Fruit fly (Drosophila melanogaster) whole organism, embryonic: ENCODE results near the gene CG2129.

Experiments
- Atf-2 ChIP-seq: fragments of 200-800 bp; sonication (Bioruptor generic); optimal IDR thresholded peaks from 2 replicates; lab custom pipeline; 2016; ENCODE audit warnings: missing biosample characterization, missing genetic modification characterization
- CG10209 ChIP-seq: fragments of 200-800 bp; sonication (Bioruptor generic); optimal IDR thresholded peaks from 3 replicates; lab custom pipeline; 2017; ENCODE audit warnings: missing biosample characterization, mild to moderate bottlenecking, missing genetic modification characterization, missing genetic modification reagents
- CG10366 ChIP-seq: fragments of 200-800 bp; sonication (Bioruptor generic); IDR thresholded peaks from 2 replicates; pipeline ENCODE4 v1.3.6; 2022; ENCODE audit warnings: missing biosample characterization, missing genetic modification characterization
- CG10543 ChIP-seq: fragments of 200-800 bp; sonication (Bioruptor generic); optimal IDR thresholded peaks from 3 replicates; lab custom pipeline; 2017; ENCODE audit warnings: missing biosample characterization, mild to moderate bottlenecking, missing genetic modification characterization, moderate library complexity
- CG10565 ChIP-seq: fragments of 200-800 bp; sonication (Bioruptor generic); optimal IDR thresholded peaks from 3 replicates; lab custom pipeline; 2016; ENCODE audit warnings: missing biosample characterization, mild to moderate bottlenecking, missing genetic modification characterization
- CG10654 ChIP-seq: fragments of 200-800 bp; sonication (Bioruptor generic); optimal IDR thresholded peaks from 2 replicates; lab custom pipeline; 2016; ENCODE audit warnings: missing biosample characterization, missing genetic modification characterization
- CG12155 ChIP-seq: fragments of 200-800 bp; sonication (Bioruptor generic); optimal IDR thresholded peaks from 3 replicates; lab custom pipeline; 2016; ENCODE audit warnings: missing biosample characterization, missing genetic modification characterization
- CG12744 ChIP-seq: fragments of 200-800 bp; sonication (Bioruptor generic); optimal IDR thresholded peaks from 2 replicates; lab custom pipeline; 2016; ENCODE audit warnings: missing biosample characterization, missing genetic modification characterization
- CG13624 ChIP-seq: fragments of 200-800 bp; sonication (Bioruptor generic); optimal IDR thresholded peaks from 2 replicates; lab custom pipeline; 2016; ENCODE audit warnings: missing biosample characterization, missing genetic modification characterization
- CG13775 ChIP-seq: fragments of 200-800 bp; sonication (Bioruptor generic); optimal IDR thresholded peaks from 3 replicates; lab custom pipeline; 2017; ENCODE audit warnings: missing biosample characterization, mild to moderate bottlenecking, missing genetic modification characterization
- CG1603 ChIP-seq: fragments of 200-800 bp; sonication (Bioruptor generic); optimal IDR thresholded peaks from 2 replicates; lab custom pipeline; 2019; ENCODE audit warnings: missing biosample characterization, mild to moderate bottlenecking, missing genetic modification characterization, moderate library complexity
- CG17186 ChIP-seq: fragments of 200-800 bp; sonication (Bioruptor generic); optimal IDR thresholded peaks from 3 replicates; lab custom pipeline; 2017; ENCODE audit warnings: missing biosample characterization, missing genetic modification reagents, missing genetic modification characterization
- CG18599 ChIP-seq: fragments of 200-800 bp; sonication (Bioruptor generic); optimal IDR thresholded peaks from 3 replicates; lab custom pipeline; 2017; ENCODE audit warnings: missing biosample characterization, missing genetic modification characterization, mild to moderate bottlenecking, moderate library complexity, missing genetic modification reagents
- CG2712 ChIP-seq: fragments of 200-800 bp; optimal IDR thresholded peaks from 3 replicates; lab custom pipeline; 2019; ENCODE audit warnings: missing biosample characterization, mild to moderate bottlenecking, missing genetic modification characterization, moderate library complexity
- CG34224 ChIP-seq: fragments of 200-800 bp; sonication (Bioruptor generic); IDR thresholded peaks from 3 replicates; pipeline ENCODE4 v1.3.6; 2022; ENCODE audit warnings: missing biosample characterization, missing genetic modification characterization; ENCODE audit not compliant: partially characterized antibody
- CG3726 ChIP-seq: fragments of 200-800 bp; sonication (Bioruptor generic); IDR thresholded peaks from 3 replicates; pipeline ENCODE4, ENCODE4 v1.3.6; 2022; ENCODE audit warnings: missing biosample characterization, missing genetic modification characterization
- CG4617 ChIP-seq: fragments of 200-800 bp; sonication (Bioruptor generic); optimal IDR thresholded peaks from 3 replicates; lab custom pipeline; 2016; ENCODE audit warnings: missing biosample characterization, missing genetic modification characterization, borderline replicate concordance
- CG6813 ChIP-seq: fragments of 200-800 bp; sonication (Bioruptor generic); optimal IDR thresholded peaks from 2 replicates; lab custom pipeline; 2017; ENCODE audit warnings: missing biosample characterization, missing genetic modification characterization, mild to moderate bottlenecking, moderate library complexity, missing genetic modification reagents
- CG9437 ChIP-seq: fragments of 200-800 bp; sonication (Bioruptor generic); optimal IDR thresholded peaks from 2 replicates; lab custom pipeline; 2018; ENCODE audit warnings: missing biosample characterization, mild to moderate bottlenecking, missing genetic modification characterization
- CG9797 ChIP-seq: fragments of 200-800 bp; sonication (Bioruptor generic); optimal IDR thresholded peaks from 3 replicates; lab custom pipeline; 2018; ENCODE audit warnings: missing biosample characterization, mild to moderate bottlenecking, missing genetic modification characterization
- Dbx ChIP-seq: fragments of 200-800 bp; sonication (Bioruptor generic); IDR thresholded peaks from 3 replicates; pipeline ENCODE4 v1.3.6; 2022; ENCODE audit warnings: missing biosample characterization, missing genetic modification characterization
- Deaf1 ChIP-seq: fragments of 200-800 bp; optimal IDR thresholded peaks from 3 replicates; lab custom pipeline; 2019; ENCODE audit warnings: missing biosample characterization, mild to moderate bottlenecking, missing genetic modification characterization, moderate library complexity
- Ets97D ChIP-seq: fragments of 200-800 bp; sonication (Bioruptor generic); optimal IDR thresholded peaks from 3 replicates; lab custom pipeline; 2016; ENCODE audit warnings: missing biosample characterization, missing genetic modification characterization
- Fer2 ChIP-seq: fragments of 200-800 bp; sonication (Bioruptor generic); optimal IDR thresholded peaks from 2 replicates; lab custom pipeline; 2018; ENCODE audit warnings: missing biosample characterization, mild to moderate bottlenecking, missing genetic modification characterization, moderate library complexity
- Gug ChIP-seq: fragments of 200-800 bp; sonication (Bioruptor generic); IDR thresholded peaks from 4 replicates; pipeline ENCODE4 v1.3.6; 2022; ENCODE audit warnings: missing biosample characterization, missing genetic modification characterization
- Kr ChIP-seq: fragments of 200-800 bp; sonication (Bioruptor generic); optimal IDR thresholded peaks from 2 replicates; lab custom pipeline; 2017; ENCODE audit warnings: missing biosample characterization, mild to moderate bottlenecking, missing genetic modification characterization
- Lhr ChIP-seq: fragments of 200-800 bp; sonication (Bioruptor generic); optimal IDR thresholded peaks from 3 replicates; lab custom pipeline; 2017; ENCODE audit warnings: mild to moderate bottlenecking, missing biosample characterization, missing genetic modification reagents, missing genetic modification characterization
- Lim3 ChIP-seq: fragments of 200-800 bp; sonication (Bioruptor generic); IDR thresholded peaks from 2 replicates; pipeline ENCODE4 v1.3.6; 2022; ENCODE audit warnings: missing biosample characterization, missing genetic modification characterization
- Meics ChIP-seq: fragments of 200-800 bp; sonication (Bioruptor generic); optimal IDR thresholded peaks from 2 replicates; lab custom pipeline; 2017; ENCODE audit warnings: missing biosample characterization, mild to moderate bottlenecking, missing genetic modification characterization
- Nf-YC ChIP-seq: fragments of 200-800 bp; optimal IDR thresholded peaks from 3 replicates; lab custom pipeline; 2019; ENCODE audit warnings: missing biosample characterization, mild to moderate bottlenecking, missing genetic modification characterization, moderate library complexity
- Ptx1 ChIP-seq: fragments of 200-800 bp; sonication (Bioruptor generic); IDR thresholded peaks from 2 replicates; pipeline ENCODE4 v1.3.6; 2022; ENCODE audit warnings: missing biosample characterization, missing genetic modification characterization
- Sin3A ChIP-seq: fragments of >200 bp; optimal IDR thresholded peaks from 2 replicates; lab custom pipeline; 2018
- TFAM ChIP-seq: fragments of 200-800 bp; sonication (Bioruptor generic); optimal IDR thresholded peaks from 2 replicates; lab custom pipeline; 2017; ENCODE audit warnings: missing biosample characterization, missing genetic modification characterization, inconsistent platforms
- abd-A ChIP-seq: fragments of 200-800 bp; sonication (Bioruptor generic); optimal IDR thresholded peaks from 3 replicates; lab custom pipeline; 2019; ENCODE audit warnings: missing biosample characterization, mild to moderate bottlenecking, missing genetic modification characterization, moderate library complexity
- ato ChIP-seq: fragments of 200-800 bp; sonication (Bioruptor generic); IDR thresholded peaks from 2 replicates; pipeline ENCODE4 v1.3.6; 2022; ENCODE audit warnings: missing biosample characterization, missing genetic modification characterization; ENCODE audit not compliant: partially characterized antibody
- dati ChIP-seq: fragments of 200-800 bp; sonication (Bioruptor generic); IDR thresholded peaks from 2 replicates; pipeline ENCODE4 v1.3.6; 2022; ENCODE audit warnings: missing biosample characterization, missing genetic modification characterization
- disco-r ChIP-seq: fragments of 200-800 bp; sonication (Bioruptor generic); optimal IDR thresholded peaks from 2 replicates; lab custom pipeline; 2016; ENCODE audit warnings: missing biosample characterization, missing genetic modification characterization
- exex ChIP-seq: fragments of 200-800 bp; sonication (Bioruptor generic); optimal IDR thresholded peaks from 4 replicates; lab custom pipeline; 2018; ENCODE audit warnings: missing biosample characterization, mild to moderate bottlenecking, missing genetic modification characterization, moderate library complexity
- maf-S ChIP-seq: fragments of 200-800 bp; sonication (Bioruptor generic); optimal IDR thresholded peaks from 2 replicates; lab custom pipeline; 2016; ENCODE audit warnings: missing biosample characterization, missing genetic modification characterization
- oc ChIP-seq: fragments of 200-800 bp; sonication (Bioruptor generic); optimal IDR thresholded peaks from 2 replicates; lab custom pipeline; 2018; ENCODE audit warnings: missing biosample characterization, mild to moderate bottlenecking, missing genetic modification characterization, moderate library complexity
- pfk ChIP-seq: fragments of 200-800 bp; sonication (Bioruptor generic); optimal IDR thresholded peaks from 2 replicates; lab custom pipeline; 2018; ENCODE audit warnings: missing biosample characterization, mild to moderate bottlenecking, missing genetic modification characterization, moderate library complexity
- pita ChIP-seq: fragments of 200-800 bp; sonication (Bioruptor generic); optimal IDR thresholded peaks from 2 replicates; lab custom pipeline; 2017; ENCODE audit warnings: missing biosample characterization, mild to moderate bottlenecking, missing genetic modification characterization
- row ChIP-seq: fragments of 200-800 bp; sonication (Bioruptor generic); IDR thresholded peaks from 3 replicates; pipeline ENCODE4 v1.3.6; 2022; ENCODE audit warnings: missing biosample characterization, missing genetic modification characterization
- sim ChIP-seq: fragments of 200-800 bp; sonication (Bioruptor generic); IDR thresholded peaks from 2 replicates; pipeline ENCODE4 v1.3.6; 2022; ENCODE audit warnings: missing biosample characterization, missing genetic modification characterization
- sisA ChIP-seq: fragments of 200-800 bp; sonication (Bioruptor generic); IDR thresholded peaks from 2 replicates; pipeline ENCODE4 v1.3.6; 2022; ENCODE audit warnings: missing biosample characterization, missing genetic modification characterization
- so ChIP-seq: fragments of 200-800 bp; sonication (Bioruptor generic); IDR thresholded peaks from 3 replicates; pipeline ENCODE4 v1.3.6; 2022; ENCODE audit warnings: missing biosample characterization, missing genetic modification characterization
- sqz ChIP-seq: fragments of 200-800 bp; sonication (Bioruptor generic); optimal IDR thresholded peaks from 3 replicates; lab custom pipeline; 2018; ENCODE audit warnings: missing biosample characterization, mild to moderate bottlenecking, missing genetic modification characterization
- toy ChIP-seq: fragments of 200-800 bp; sonication (Bioruptor generic); IDR thresholded peaks from 2 replicates; pipeline ENCODE4 v1.3.6; 2022; ENCODE audit warnings: missing biosample characterization, missing genetic modification characterization
- trem ChIP-seq: fragments of 200-800 bp; optimal IDR thresholded peaks from 3 replicates; lab custom pipeline; 2019; ENCODE audit warnings: missing biosample characterization, mild to moderate bottlenecking, missing genetic modification characterization, moderate library complexity
- twi ChIP-seq: fragments of 200-800 bp; optimal IDR thresholded peaks from 2 replicates; lab custom pipeline; 2019; ENCODE audit warnings: missing biosample characterization, mild to moderate bottlenecking, missing genetic modification characterization, moderate library complexity

The CG2129 gene

DNA sequence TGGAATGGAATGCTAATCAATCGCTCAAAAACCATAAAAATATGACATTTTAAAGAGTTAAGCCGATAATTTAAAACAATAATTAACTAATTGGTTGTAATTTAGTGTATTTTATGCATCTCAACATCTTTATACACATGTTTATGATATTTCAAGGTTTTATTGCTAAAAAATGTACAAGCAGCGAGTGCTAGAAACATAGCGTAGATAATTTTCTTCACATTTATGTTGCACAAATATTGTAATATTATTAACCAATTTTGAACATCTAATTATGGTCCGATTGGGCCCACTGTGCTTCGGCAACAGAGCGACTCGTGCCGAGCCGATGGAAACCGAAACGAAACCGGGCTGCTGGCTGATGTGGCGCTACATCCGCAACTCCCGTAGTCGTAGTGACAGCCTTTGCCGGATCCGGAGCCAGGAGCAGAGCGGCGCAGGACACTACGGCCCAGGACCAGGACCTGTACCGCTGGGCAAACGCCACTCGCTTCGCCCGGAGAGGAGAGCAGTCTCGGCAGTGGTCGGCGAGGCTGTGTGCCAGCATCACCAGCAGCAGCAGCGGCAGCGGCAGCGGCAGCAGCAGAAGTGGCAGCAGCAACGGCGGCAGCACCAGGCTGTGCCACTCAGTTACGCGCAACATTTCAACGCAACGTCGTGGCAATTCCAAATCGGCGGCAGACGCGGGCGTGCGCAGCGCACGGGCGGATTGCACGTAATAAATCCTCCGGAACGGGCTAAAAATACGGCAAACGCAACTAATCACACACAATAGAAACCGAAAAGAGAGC is 32.7 kb downstream of the CG2129 start, which contains the start of gene sdt (continued):
- TF ChIP-seq ato (GFP tag; lab: Robert Waterston, UW) (no peak), CG9797 (GFP tag; lab: Kevin White, UChicago) (no peak), CG3726 (GFP tag; lab: Robert Waterston, UW) (no peak), CG10565 (GFP tag; lab: Kevin White, UChicago) (no peak), Ets97D (GFP tag; lab: Kevin White, UChicago) (no peak), Ptx1 (no peak), CG18599 (peak; percentile 21), Kr (GFP tag; lab: Kevin White, UChicago) (no peak), sisA (GFP tag; lab: Robert Waterston, UW) (no peak), Atf-2 (GFP tag; lab: Kevin White, UChicago) (no peak), Deaf1 (tag; lab: Kevin White, UChicago) (peak; percentile 85), CG10543 (no peak), abd-A (tag; lab: Kevin White, UChicago) (peak; percentile 19), CG10209 (GFP tag; lab: Kevin White, UChicago) (no peak), CG10366 (no peak), pita (no peak), maf-S (GFP tag; lab: Kevin White, UChicago) (no peak), Meics (GFP tag; lab: Kevin White, UChicago) (no peak), trem (tag; lab: Kevin White, UChicago) (no peak), pfk (no peak), CG13624 (GFP tag; lab: Kevin White, UChicago) (peak; percentile 13), disco-r (GFP tag; lab: Kevin White, UChicago) (no peak), sim (GFP tag; lab: Robert Waterston, UW) (no peak), twi (tag; lab: Kevin White, UChicago) (no peak), toy (GFP tag; lab: Robert Waterston, UW) (no peak), CG9437 (GFP tag; lab: Kevin White, UChicago) (peak; percentile 43), CG12744 (GFP tag; lab: Kevin White, UChicago) (no peak), CG1603 (tag; lab: Kevin White, UChicago) (peak; percentile 2), Gug (GFP tag; lab: Robert Waterston, UW) (no peak), Fer2 (tag; lab: Kevin White, UChicago) (no peak), Nf-YC (no peak), TFAM (GFP tag; lab: Kevin White, UChicago) (no peak), Sin3A (lab: Kevin White, UChicago) (no peak), CG17186 (GFP tag; lab: Kevin White, UChicago) (no peak), CG34224 (GFP tag; lab: Robert Waterston, UW) (no peak), dati (GFP tag; lab: Robert Waterston, UW) (no peak), CG13775 (GFP tag; lab: Kevin White, UChicago) (peak; percentile 13), CG12155 (no peak), CG10654 (GFP tag; lab: Kevin White, UChicago) (no peak), Dbx (GFP tag; lab: Robert Waterston, UW) (no peak), sqz (no peak), so (GFP tag; lab: Robert Waterston, UW) (no peak), row (peak; percentile 47), Lim3 (GFP tag; lab: Robert Waterston, UW) (no peak), CG4617 (GFP tag; lab: Kevin White, UChicago) (no peak), exex (tag; lab: Kevin White, UChicago) (no peak), CG6813 (GFP tag; lab: Kevin White, UChicago) (no peak), oc (no peak), CG2712 (tag; lab: Kevin White, UChicago) (no peak), Lhr (GFP tag; lab: Kevin White, UChicago) (no peak)
